Worm (Caenorhabditis elegans): ENCODE measurements around the gene T05E12.3.

DNA sequence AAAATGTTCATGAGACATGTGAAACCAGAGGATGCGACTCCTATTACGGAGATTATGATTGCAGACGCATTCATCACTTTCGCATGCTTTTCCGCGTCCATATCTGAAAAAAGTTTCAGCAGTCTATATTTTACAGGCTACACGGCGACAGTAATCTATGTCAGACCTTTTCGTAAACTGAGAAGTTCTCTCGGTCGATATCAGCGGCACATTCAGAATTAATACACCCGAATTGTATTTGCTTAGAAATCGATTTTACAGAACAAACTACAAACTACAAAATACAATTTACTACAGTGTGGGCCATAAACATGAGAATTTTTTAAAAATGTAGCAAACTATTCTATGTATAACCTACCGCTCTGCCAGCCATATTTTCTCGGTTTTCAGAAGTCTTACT lies 6.2 kb downstream of the T05E12.3 start, which contains the start of gene srbc-14:
- TF ChIP-seq dpl-1 (GFP tag; optimal IDR thresholded peaks at IDR 0.05) (no peak), snpc-4 (GFP tag; optimal IDR thresholded peaks at IDR 0.05) (no peak), snpc-4 (tag; optimal IDR thresholded peaks at IDR 0.05) (no peak), B0035.1 (tag; optimal IDR thresholded peaks at IDR 0.05) (no peak), unc-130 (GFP tag; optimal IDR thresholded peaks at IDR 0.05) (no peak), lin-54 (GFP tag; optimal IDR thresholded peaks at IDR 0.05) (no peak), hrde-1 (tag; optimal IDR thresholded peaks at IDR 0.05; ENCODE audit: borderline replicate concordance) (no peak), lsy-27 (tag; optimal IDR thresholded peaks at IDR 0.05; ENCODE audit: borderline replicate concordance, insufficient read depth) (no peak), F55B11.4 (tag; optimal IDR thresholded peaks at IDR 0.05; ENCODE audit: borderline replicate concordance, insufficient read depth) (no peak), mxl-1 (tag; optimal IDR thresholded peaks at IDR 0.05) (no peak), akir-1 (GFP tag; optimal IDR thresholded peaks at IDR 0.05) (no peak), ama-1 (optimal IDR thresholded peaks at IDR 0.05) (no peak), ama-1 (GFP tag; optimal IDR thresholded peaks at IDR 0.05) (no peak)
